Worm (Caenorhabditis elegans): ENCODE measurements around the gene srx-118.

Gene srx-118

ce11 chrII:12542594-12542997, 17.0 kb downstream of the srx-118 start (continued):
- TF ChIP-seq B0261.1 (tag; optimal IDR thresholded peaks at IDR 0.05) (peak; percentile 68), snpc-1.3 (tag; optimal IDR thresholded peaks at IDR 0.05; ENCODE audit: insufficient read depth) (peak; percentile 29), egl-44 (GFP tag; IDR thresholded peaks at IDR 0.05) (peak; percentile 30; the same call in 1 of the 2 replicates), dox-1 (GFP tag; IDR thresholded peaks at IDR 0.05) (peak; percentile 57; the same call in 1 of the 2 replicates), let-526 (GFP tag; IDR thresholded peaks at IDR 0.05) (no peak), tbx-9 (tag; optimal IDR thresholded peaks at IDR 0.05; ENCODE audit: borderline replicate concordance) (no peak), ceh-91 (GFP tag; IDR thresholded peaks at IDR 0.05) (no peak), ceh-100 (GFP tag; IDR thresholded peaks at IDR 0.05) (0 out of 2 replicates have a peak, but pooled peaks have one; percentile 24), attf-3 (GFP tag; conservative IDR thresholded peaks at IDR 0.05) (no peak), somi-1 (GFP tag; optimal IDR thresholded peaks at IDR 0.05) (no peak), F52B5.7 (tag; optimal IDR thresholded peaks at IDR 0.05) (no peak), efl-1 (GFP tag; optimal IDR thresholded peaks at IDR 0.05) (peak; percentile 21), dpff-1 (tag; optimal IDR thresholded peaks at IDR 0.05) (no peak), zim-3 (tag; optimal IDR thresholded peaks at IDR 0.05) (peak; percentile 35), madf-6 (GFP tag; IDR thresholded peaks at IDR 0.05) (peak; percentile 41), F37B4.10 (GFP tag; IDR thresholded peaks at IDR 0.05) (no peak), repo-1 (tag; optimal IDR thresholded peaks at IDR 0.05) (peak; percentile 45), B0336.3 (GFP tag; IDR thresholded peaks at IDR 0.05) (no peak), Y79H2A.3 (GFP tag; conservative IDR thresholded peaks at IDR 0.05) (no peak), lin-26 (GFP tag; IDR thresholded peaks at IDR 0.05) (peak; percentile 90), F49E8.2 (tag; optimal IDR thresholded peaks at IDR 0.05; ENCODE audit: insufficient read depth) (peak; percentile 11), unc-130 (GFP tag; optimal IDR thresholded peaks at IDR 0.05) (peak; percentile 5), F57C9.4 (tag; optimal IDR thresholded peaks at IDR 0.05) (no peak), hlh-26 (GFP tag; conservative IDR thresholded peaks at IDR 0.05) (no peak), cebp-2 (GFP tag; IDR thresholded peaks at IDR 0.05) (0 out of 2 replicates have a peak, but pooled peaks have one; percentile 21), mxl-1 (tag; optimal IDR thresholded peaks at IDR 0.05) (peak; percentile 34), snpc-3.4 (tag; optimal IDR thresholded peaks at IDR 0.05) (peak; percentile 54), egl-18 (GFP tag; IDR thresholded peaks at IDR 0.05) (no peak), tlf-1 (GFP tag; optimal IDR thresholded peaks at IDR 0.05) (no peak), die-1 (tag; optimal IDR thresholded peaks at IDR 0.05) (peak; percentile 69), rpc-1 (optimal IDR thresholded peaks at IDR 0.05) (peak; percentile 62), rpc-1 (tag; optimal IDR thresholded peaks at IDR 0.05) (peak; percentile 84), atf-7 (tag; optimal IDR thresholded peaks at IDR 0.05) (peak; percentile 20), Y53F4B.3 (GFP tag; IDR thresholded peaks at IDR 0.05) (no peak), rcor-1 (GFP tag; IDR thresholded peaks at IDR 0.05) (0 out of 2 replicates have a peak, but pooled peaks have one; percentile 34), lin-54 (GFP tag; optimal IDR thresholded peaks at IDR 0.05) (peak; percentile 1), ekl-4 (GFP tag; IDR thresholded peaks at IDR 0.05) (0 out of 2 replicates have a peak, but pooled peaks have one; percentile 21), akir-1 (GFP tag; optimal IDR thresholded peaks at IDR 0.05) (no peak), F23B12.7 (tag; optimal IDR thresholded peaks at IDR 0.05; ENCODE audit: insufficient read depth) (no peak), fkh-3 (tag; optimal IDR thresholded peaks at IDR 0.05) (peak; percentile 27), cebp-1 (GFP tag; IDR thresholded peaks at IDR 0.05) (no peak), cebp-1 (tag; optimal IDR thresholded peaks at IDR 0.05) (no peak), nhr-90 (tag; optimal IDR thresholded peaks at IDR 0.05) (peak; percentile 67), aptf-2 (GFP tag; conservative IDR thresholded peaks at IDR 0.05) (no peak), B0019.2 (GFP tag; conservative IDR thresholded peaks at IDR 0.05) (no peak), ztf-22 (GFP tag; optimal IDR thresholded peaks at IDR 0.05) (no peak), mes-4 (tag; optimal IDR thresholded peaks at IDR 0.05) (peak; percentile 39), ztf-18 (tag; optimal IDR thresholded peaks at IDR 0.05) (peak; percentile 42), Y95B8A.8 (GFP tag; IDR thresholded peaks at IDR 0.05) (no peak)
